Worm (Caenorhabditis elegans) whole organism, L2 larva: ENCODE data around the gene F55C9.3.

ENCODE experiments used
- C34F6.9 ChIP-seq: fragments of 150-350 bp; optimal IDR thresholded peaks from 2 replicates; lab custom pipeline; 2014; ENCODE audit warnings: missing biosample characterization, missing genetic modification characterization
- R02D3.7 ChIP-seq: fragments of 150-350 bp; optimal IDR thresholded peaks from 2 replicates; lab custom pipeline; 2014; ENCODE audit warnings: missing biosample characterization, missing genetic modification characterization
- Y55F3AM.14 ChIP-seq: fragments of 200-800 bp; sonication (Bioruptor generic); optimal IDR thresholded peaks from 2 replicates; lab custom pipeline; 2018; ENCODE audit warnings: mild to moderate bottlenecking, missing genetic modification characterization, missing compliant biosample characterization
- ZK546.5 ChIP-seq: sonication (generic microtip); optimal IDR thresholded peaks from 2 replicates; lab custom pipeline; 2017; ENCODE audit warnings: missing biosample characterization, missing genetic modification characterization
- alr-1 ChIP-seq: fragments of 150-350 bp; optimal IDR thresholded peaks from 2 replicates; lab custom pipeline; 2014; ENCODE audit warnings: missing biosample characterization, missing genetic modification characterization
- aly-2 ChIP-seq: fragments of 150-350 bp; optimal IDR thresholded peaks from 2 replicates; lab custom pipeline; 2014; ENCODE audit warnings: missing biosample characterization, missing genetic modification characterization
- ama-1 ChIP-seq: fragments of 150-350 bp; optimal IDR thresholded peaks from 2 replicates; lab custom pipeline; 2018; ENCODE audit warnings: inconsistent platforms
- blmp-1 ChIP-seq: sonication (generic microtip); optimal IDR thresholded peaks from 2 replicates; lab custom pipeline; 2017; ENCODE audit warnings: missing genetic modification characterization, mild to moderate bottlenecking, missing compliant biosample characterization, antibody characterized with exemption, moderate library complexity; ENCODE audit not compliant: insufficient read depth
- ceh-16 ChIP-seq: fragments of 150-350 bp; optimal IDR thresholded peaks from 2 replicates; lab custom pipeline; 2014; ENCODE audit warnings: missing biosample characterization, missing genetic modification characterization
- ceh-82 ChIP-seq: fragments of 150-350 bp; optimal IDR thresholded peaks from 2 replicates; lab custom pipeline; 2014; ENCODE audit warnings: missing biosample characterization, missing genetic modification characterization
- crh-2 ChIP-seq: sonication (generic microtip); optimal IDR thresholded peaks from 2 replicates; lab custom pipeline; 2017; ENCODE audit warnings: missing biosample characterization, missing genetic modification characterization
- dmd-4 ChIP-seq: sonication (generic microtip); optimal IDR thresholded peaks from 2 replicates; lab custom pipeline; 2017; ENCODE audit warnings: missing biosample characterization, missing genetic modification characterization
- egl-27 ChIP-seq: sonication (generic microtip); optimal IDR thresholded peaks from 3 replicates; lab custom pipeline; 2017; ENCODE audit warnings: missing biosample characterization, missing genetic modification reagents, missing genetic modification characterization
- elt-1 ChIP-seq: fragments of 150-350 bp; optimal IDR thresholded peaks from 2 replicates; lab custom pipeline; 2014; ENCODE audit warnings: missing biosample characterization, missing genetic modification characterization
- elt-3 ChIP-seq: sonication (generic microtip); optimal IDR thresholded peaks from 2 replicates; lab custom pipeline; 2017; ENCODE audit warnings: missing biosample characterization, missing genetic modification characterization
- fos-1 ChIP-seq: fragments of 150-350 bp; optimal IDR thresholded peaks from 2 replicates; lab custom pipeline; 2014; ENCODE audit warnings: missing biosample characterization, missing genetic modification characterization
- gmeb-1 ChIP-seq: fragments of 150-350 bp; optimal IDR thresholded peaks from 2 replicates; lab custom pipeline; 2014; ENCODE audit warnings: missing biosample characterization, missing genetic modification characterization
- lin-13 ChIP-seq: fragments of 150-350 bp; optimal IDR thresholded peaks from 2 replicates; lab custom pipeline; 2014; ENCODE audit warnings: missing biosample characterization, missing genetic modification reagents, missing genetic modification characterization
- lsy-2 ChIP-seq, 2 experiments: fragments of 150-350 bp in 1 of 2; sonication (generic microtip) in 1 of 2; optimal IDR thresholded peaks; 2 replicates each; lab custom pipeline; 2014 to 2017; ENCODE audit warnings: missing biosample characterization in 2 of 2, missing genetic modification characterization in 2 of 2
- mab-5 ChIP-seq: fragments of 150-350 bp; optimal IDR thresholded peaks from 2 replicates; lab custom pipeline; 2014; ENCODE audit warnings: missing biosample characterization, missing genetic modification characterization
- mbf-1 ChIP-seq: sonication (generic microtip); optimal IDR thresholded peaks from 2 replicates; lab custom pipeline; 2017; ENCODE audit warnings: missing biosample characterization, missing genetic modification characterization
- mdl-1 ChIP-seq, 2 experiments: fragments of 150-350 bp in 1 of 2; sonication (generic microtip) in 1 of 2; optimal IDR thresholded peaks; 2 replicates each; lab custom pipeline; 2017; ENCODE audit warnings: missing biosample characterization in 2 of 2, missing genetic modification characterization in 2 of 2
- nhr-10 ChIP-seq: sonication (generic microtip); optimal IDR thresholded peaks from 2 replicates; lab custom pipeline; 2017; ENCODE audit warnings: missing biosample characterization, missing genetic modification characterization
- nhr-12 ChIP-seq: fragments of 150-350 bp; optimal IDR thresholded peaks from 2 replicates; lab custom pipeline; 2014; ENCODE audit warnings: missing biosample characterization, missing genetic modification characterization
- nhr-21 ChIP-seq: fragments of 150-350 bp; optimal IDR thresholded peaks from 2 replicates; lab custom pipeline; 2014; ENCODE audit warnings: missing biosample characterization, missing genetic modification characterization
- nhr-23 ChIP-seq: fragments of 150-350 bp; optimal IDR thresholded peaks from 2 replicates; lab custom pipeline; 2014; ENCODE audit warnings: missing biosample characterization, missing genetic modification reagents, missing genetic modification characterization
- nhr-6 ChIP-seq: fragments of 150-350 bp; optimal IDR thresholded peaks from 2 replicates; lab custom pipeline; 2014; ENCODE audit warnings: missing biosample characterization, missing genetic modification characterization
- nhr-77 ChIP-seq: fragments of 150-350 bp; optimal IDR thresholded peaks from 2 replicates; lab custom pipeline; 2014; ENCODE audit warnings: missing biosample characterization, missing genetic modification characterization
- peb-1 ChIP-seq: fragments of 150-350 bp; optimal IDR thresholded peaks from 2 replicates; lab custom pipeline; 2014; ENCODE audit warnings: missing biosample characterization, missing genetic modification characterization
- sem-4 ChIP-seq: fragments of 150-350 bp; optimal IDR thresholded peaks from 2 replicates; lab custom pipeline; 2014; ENCODE audit warnings: missing biosample characterization, missing genetic modification reagents, missing genetic modification characterization
- sma-3 ChIP-seq: sonication (generic microtip); optimal IDR thresholded peaks from 2 replicates; lab custom pipeline; 2016; ENCODE audit warnings: missing genetic modification reagents, missing genetic modification characterization, missing compliant biosample characterization
- sma-9 ChIP-seq, 2 experiments: fragments of 150-350 bp in 1 of 2; sonication (generic microtip) in 1 of 2; optimal IDR thresholded peaks; 2 replicates each; lab custom pipeline; 2014 to 2016; ENCODE audit warnings: missing genetic modification characterization in 2 of 2, mild to moderate bottlenecking in 1 of 2, missing biosample characterization in 1 of 2, missing compliant biosample characterization in 1 of 2, missing genetic modification reagents in 1 of 2, moderate library complexity in 1 of 2
- snpc-4 ChIP-seq: fragments of 150-350 bp; optimal IDR thresholded peaks from 2 replicates; lab custom pipeline; 2014; ENCODE audit warnings: missing biosample characterization, missing genetic modification characterization
- unc-55 ChIP-seq: fragments of 150-350 bp; sonication (generic microtip); optimal IDR thresholded peaks from 3 replicates; lab custom pipeline; 2014; ENCODE audit warnings: missing biosample characterization, missing genetic modification reagents, missing genetic modification characterization
- unc-62 ChIP-seq: fragments of 150-350 bp; optimal IDR thresholded peaks from 2 replicates; lab custom pipeline; 2014; ENCODE audit warnings: missing biosample characterization, missing genetic modification reagents, missing genetic modification characterization
- ztf-1 ChIP-seq: fragments of 200-800 bp; sonication (Bioruptor generic); conservative IDR thresholded peaks from 2 replicates; pipeline ENCODE4 v1.3.6; 2022; ENCODE audit warnings: missing genetic modification characterization, missing compliant biosample characterization
- ztf-11 ChIP-seq: sonication (generic microtip); optimal IDR thresholded peaks from 2 replicates; lab custom pipeline; 2017; ENCODE audit warnings: missing biosample characterization, missing genetic modification characterization
- ztf-4 ChIP-seq: fragments of 150-350 bp; optimal IDR thresholded peaks from 2 replicates; lab custom pipeline; 2014; ENCODE audit warnings: missing biosample characterization, missing genetic modification characterization

F55C9.3 gene

ce11 chrV:19288073-19288805, at the start of gene F55C9.3, which contains the start of gene fbxb-57:
F55C9.3 (minus strand) TSS chrV:19288173.
fbxb-57 (plus strand) TSS chrV:19288755.
- no peak for TF ChIP-seq egl-27 (tag; lab: Kevin White, UChicago)
- no peak for TF ChIP-seq nhr-77 (tag; lab: Kevin White, UChicago)
- TF ChIP-seq fos-1: no peak
- TF ChIP-seq lsy-2 (tag; optimal IDR thresholded peaks at IDR 0.05; lab: Kevin White, UChicago): no peak
- TF ChIP-seq ceh-16: no peak
- TF ChIP-seq mdl-1 (tag; optimal IDR thresholded peaks at IDR 0.05; lab: Kevin White, UChicago): no peak
- no peak for TF ChIP-seq ztf-1 (GFP tag; lab: Robert Waterston, UW)
- TF ChIP-seq mab-5: no peak
- no peak for TF ChIP-seq elt-3 (tag; lab: Kevin White, UChicago)
- no peak for TF ChIP-seq ztf-4
- no peak for TF ChIP-seq mbf-1 (tag; lab: Kevin White, UChicago)
- TF ChIP-seq crh-2: no peak
- no peak for TF ChIP-seq unc-62 (GFP tag; lab: Kevin White, UChicago)
- TF ChIP-seq blmp-1 (tag; lab: Kevin White, UChicago): no peak
- no peak for TF ChIP-seq nhr-12 (tag; lab: Kevin White, UChicago)
- no peak for TF ChIP-seq aly-2
- TF ChIP-seq nhr-6 (tag; lab: Kevin White, UChicago): no peak
- TF ChIP-seq C34F6.9: no peak
- no peak for TF ChIP-seq sma-3 (GFP tag; lab: Kevin White, UChicago)
- no peak for TF ChIP-seq elt-1 (tag; lab: Kevin White, UChicago)

DNA sequence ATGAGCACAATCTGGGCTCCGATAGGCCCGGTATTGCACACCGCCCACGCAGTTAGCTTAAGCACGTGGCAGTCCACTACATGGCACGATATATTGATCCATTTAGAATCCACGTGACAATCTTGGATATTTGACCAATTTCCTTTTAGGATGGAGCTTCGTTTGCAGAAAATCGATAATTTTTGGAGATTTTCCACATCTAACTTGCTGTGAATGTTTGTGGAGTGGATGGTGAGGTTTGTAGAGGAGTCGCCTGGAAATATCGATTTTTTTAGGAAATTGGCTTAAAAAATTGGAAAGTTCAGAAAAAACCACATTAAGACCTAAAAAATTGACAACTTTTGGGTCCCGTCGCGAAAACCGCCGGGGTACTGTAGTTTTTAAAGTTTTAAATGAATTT, 49.4 kb upstream of the F55C9.3 start:
- TF ChIP-seq ztf-11: no peak
- no peak for TF ChIP-seq unc-55

- no peak for TF ChIP-seq unc-62 (GFP tag; lab: Kevin White, UChicago)
- TF ChIP-seq nhr-23 (tag; lab: Kevin White, UChicago): no peak
- TF ChIP-seq nhr-10 (tag; lab: Kevin White, UChicago): no peak
- no peak for TF ChIP-seq elt-3 (tag; lab: Kevin White, UChicago)
- no peak for TF ChIP-seq blmp-1 (tag; lab: Kevin White, UChicago)
- no peak for TF ChIP-seq mab-5
- TF ChIP-seq dmd-4 (tag; lab: Kevin White, UChicago): no peak
- TF ChIP-seq nhr-6 (tag; lab: Kevin White, UChicago): no peak
- no peak for TF ChIP-seq Y55F3AM.14
- no peak for TF ChIP-seq R02D3.7
- no peak for TF ChIP-seq aly-2
- TF ChIP-seq snpc-4 (tag; lab: Kevin White, UChicago): no peak
- TF ChIP-seq ama-1 (lab: Kevin White, UChicago): no peak
- TF ChIP-seq unc-55: no peak
- TF ChIP-seq peb-1 (tag; lab: Kevin White, UChicago): no peak
- no peak for TF ChIP-seq fos-1
- TF ChIP-seq mdl-1 (tag; optimal IDR thresholded peaks at IDR 0.05; lab: Kevin White, UChicago): no peak
- no peak for TF ChIP-seq ztf-1 (GFP tag; lab: Robert Waterston, UW)
- no peak for TF ChIP-seq lin-13
- no peak for TF ChIP-seq ztf-4
Observed at ce11 chrV:19329263-19329662, 41.3 kb upstream of the F55C9.3 start, which contains the start of gene fbxb-65. fbxb-65 (plus strand) TSS chrV:19329563.

- TF ChIP-seq ceh-82 (no peak), sma-9 (GFP tag; optimal IDR thresholded peaks at IDR 0.05; lab: Kevin White, UChicago) (no peak), sma-9 (tag; optimal IDR thresholded peaks at IDR 0.05; lab: Kevin White, UChicago) (no peak), mbf-1 (tag; lab: Kevin White, UChicago) (no peak), gmeb-1 (no peak), nhr-21 (no peak), mdl-1 (tag; optimal IDR thresholded peaks at IDR 0.05; lab: Kevin White, UChicago) (no peak)
Observed at ce11 chrV:19325436-19325835, 37.5 kb upstream of the F55C9.3 start.

ce11 chrV:19322387-19322786, 34.4 kb upstream of the F55C9.3 start, which contains the start of gene C43D7.4:
C43D7.4 (minus strand) TSS chrV:19322487.
- TF ChIP-seq mab-5 (no peak), elt-3 (tag; lab: Kevin White, UChicago) (no peak), alr-1 (tag; lab: Kevin White, UChicago) (no peak), ZK546.5 (tag; lab: Kevin White, UChicago) (no peak), lin-13 (no peak), snpc-4 (tag; lab: Kevin White, UChicago) (no peak), sem-4 (no peak), mbf-1 (tag; lab: Kevin White, UChicago) (no peak), nhr-10 (tag; lab: Kevin White, UChicago) (no peak), egl-27 (tag; lab: Kevin White, UChicago) (no peak), lsy-2 (tag; optimal IDR thresholded peaks at IDR 0.05; lab: Kevin White, UChicago) (no peak), unc-55 (no peak)
